Fruit fly (Drosophila melanogaster): Measurements from ENCODE around the gene CG18789.

The CG18789 gene

dm6 chr2L:12004211-12004979 lies 9.2 kb upstream of the CG18789 start (continued):
- TF ChIP-seq CG3065 (GFP tag; optimal IDR thresholded peaks at IDR 0.05) (peak; percentile 85), CG6791 (GFP tag; IDR thresholded peaks at IDR 0.05; ENCODE audit: partially characterized antibody) (no peak), CG8359 (GFP tag; optimal IDR thresholded peaks at IDR 0.05; ENCODE audit: borderline replicate concordance) (peak; percentile 40), gro (GFP tag; optimal IDR thresholded peaks at IDR 0.05) (peak; percentile 42), CG1529 (GFP tag; optimal IDR thresholded peaks at IDR 0.05) (peak; percentile 82), HHEX (GFP tag; optimal IDR thresholded peaks at IDR 0.05) (peak; percentile 79), prd (optimal IDR thresholded peaks at IDR 0.05) (no peak), prd (GFP tag; IDR thresholded peaks at IDR 0.05) (no peak), CG12769 (tag; optimal IDR thresholded peaks at IDR 0.05) (peak; percentile 91), bsh (GFP tag; optimal IDR thresholded peaks at IDR 0.05) (peak in 1 of 2 experiments; percentile 80), pfk (GFP tag; optimal IDR thresholded peaks at IDR 0.05) (peak; percentile 68), CG9437 (GFP tag; optimal IDR thresholded peaks at IDR 0.05) (peak; percentile 18), CrebB (tag; optimal IDR thresholded peaks at IDR 0.05) (peak; percentile 85), z (GFP tag; IDR thresholded peaks at IDR 0.05) (no peak), trh (GFP tag; optimal IDR thresholded peaks at IDR 0.05) (peak; percentile 58), Elba2 (GFP tag; optimal IDR thresholded peaks at IDR 0.05) (no peak), Drgx (GFP tag; IDR thresholded peaks at IDR 0.05) (no peak), CG13123 (GFP tag; optimal IDR thresholded peaks at IDR 0.05) (peak; percentile 76), CG12155 (GFP tag; optimal IDR thresholded peaks at IDR 0.05) (peak; percentile 23), Doc3 (GFP tag; IDR thresholded peaks at IDR 0.05; ENCODE audit: partially characterized antibody) (no peak), CG11723 (GFP tag; optimal IDR thresholded peaks at IDR 0.05) (peak; percentile 78), chif (GFP tag; optimal IDR thresholded peaks at IDR 0.05) (peak; percentile 27 to 42), HLHmδ (GFP tag; optimal IDR thresholded peaks at IDR 0.05) (peak; percentile 80), CG8478 (optimal IDR thresholded peaks at IDR 0.05) (no peak), CG3163 (GFP tag; optimal IDR thresholded peaks at IDR 0.05) (no peak), odd (GFP tag; optimal IDR thresholded peaks at IDR 0.05) (peak; percentile 89), CG6272 (GFP tag; IDR thresholded peaks at IDR 0.05) (no peak), Sin3A (optimal IDR thresholded peaks at IDR 0.05) (no peak), abd-A (tag; optimal IDR thresholded peaks at IDR 0.05) (peak; percentile 97), Fer1 (GFP tag; optimal IDR thresholded peaks at IDR 0.05) (peak; percentile 80), Sry-δ (GFP tag; optimal IDR thresholded peaks at IDR 0.05) (no peak), CG10209 (GFP tag; optimal IDR thresholded peaks at IDR 0.05) (peak; percentile 84), pan (optimal IDR thresholded peaks at IDR 0.05) (no peak), pan (GFP tag; optimal IDR thresholded peaks at IDR 0.05 in 1 of 2, IDR thresholded peaks at IDR 0.05 in 1 of 2) (no peak), NfI (GFP tag; optimal IDR thresholded peaks at IDR 0.05) (peak; percentile 22), grn (GFP tag; optimal IDR thresholded peaks at IDR 0.05) (peak; percentile 6), phol (tag; optimal IDR thresholded peaks at IDR 0.05) (peak; percentile 74), cato (GFP tag; optimal IDR thresholded peaks at IDR 0.05; ENCODE audit: borderline replicate concordance) (peak; percentile 63), CG2678 (tag; optimal IDR thresholded peaks at IDR 0.05) (peak; percentile 73), ab (GFP tag; optimal IDR thresholded peaks at IDR 0.05) (no peak), grau (tag; optimal IDR thresholded peaks at IDR 0.05) (peak; percentile 22), CG8290 (GFP tag; optimal IDR thresholded peaks at IDR 0.05) (peak; percentile 78), CG8290 (tag; optimal IDR thresholded peaks at IDR 0.05) (peak; percentile 63 to 92), onecut (GFP tag; IDR thresholded peaks at IDR 0.05) (peak; percentile 44), CG15269 (tag; optimal IDR thresholded peaks at IDR 0.05) (peak; percentile 73), sisA (GFP tag; IDR thresholded peaks at IDR 0.05) (no peak), gem (tag; optimal IDR thresholded peaks at IDR 0.05) (peak; percentile 77), CG3838 (GFP tag; optimal IDR thresholded peaks at IDR 0.05) (peak; percentile 96), PHDP (tag; optimal IDR thresholded peaks at IDR 0.05) (peak; percentile 80), CG4617 (GFP tag; optimal IDR thresholded peaks at IDR 0.05; ENCODE audit: borderline replicate concordance) (peak; percentile 5)
